Fruit fly (Drosophila melanogaster) whole organism: ENCODE data around the gene cert.

Experiments used
- psq ChIP-seq: fragments of >200 bp; optimal IDR thresholded peaks from 2 replicates; lab custom pipeline; 2017
- usp ChIP-seq: fragments of >200 bp; optimal IDR thresholded peaks from 2 replicates; lab custom pipeline; 2017; ENCODE audit warnings: missing biosample characterization, missing genetic modification characterization, mixed read lengths

- no peak for TF ChIP-seq usp
- TF ChIP-seq psq (lab: Kevin White, UChicago): no peak
These were observed 5.6 kb upstream of the cert start, which contains the start of gene CG7201 for dm6 chr3L:8295227-8295626.
